Worm (Caenorhabditis elegans): ENCODE measurements around the gene col-105.
A peak's percentile ranks its signal among the peaks of the same experiment; 100 is the strongest.

The col-105 gene

DNA sequence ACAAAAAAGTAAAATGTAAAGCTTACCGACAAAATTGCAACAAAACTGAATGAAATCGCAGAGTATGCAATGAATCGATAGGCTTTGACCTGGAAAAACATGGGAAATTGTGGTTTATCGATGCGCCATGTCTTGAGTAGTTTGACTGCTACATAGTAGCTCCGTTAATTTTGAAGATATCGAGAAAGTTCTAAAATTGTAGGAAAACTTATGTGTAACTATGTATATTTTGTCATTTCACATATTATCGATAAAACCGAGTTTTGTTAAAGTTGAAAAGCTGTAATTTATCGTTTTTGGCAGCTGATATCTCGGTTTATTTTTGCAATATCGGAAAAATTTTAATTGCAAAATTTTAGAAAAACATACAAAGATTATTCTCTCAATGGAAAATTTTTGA, at the start of gene col-105:
Gene col-105 (minus strand): TSS at position 101 of the 400 bp plus-strand sequence.
- no peak for TF ChIP-seq daf-12 (tag; optimal IDR thresholded peaks at IDR 0.05)

DNA sequence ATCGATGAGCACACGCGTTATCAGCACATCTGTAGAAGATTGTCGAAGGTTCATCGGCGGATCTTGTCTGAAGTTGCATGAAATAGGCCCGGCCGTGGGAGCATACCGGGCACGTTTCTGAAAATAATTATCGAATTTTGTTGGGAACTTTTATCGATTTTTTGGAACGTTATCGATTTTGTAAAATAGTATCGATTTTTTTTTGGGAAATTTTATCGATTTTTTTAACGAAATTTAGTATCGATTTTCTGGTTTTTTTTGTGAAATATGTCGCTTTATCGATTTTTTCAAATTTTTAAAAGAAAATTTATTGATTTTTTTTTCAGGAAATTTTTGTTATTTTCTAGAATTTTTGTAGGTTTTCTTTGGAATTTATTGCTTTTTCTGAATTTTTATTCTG, 49.7 kb upstream of the col-105 start:
- TF ChIP-seq F44E2.7 (GFP tag; IDR thresholded peaks at IDR 0.05) (0 out of 2 replicates have a peak, but pooled peaks have one; percentile 42), ceh-28 (tag; optimal IDR thresholded peaks at IDR 0.05) (peak; percentile 93), daf-19 (GFP tag; conservative IDR thresholded peaks at IDR 0.05) (no peak), aha-1 (tag) (peak; percentile 61)

DNA sequence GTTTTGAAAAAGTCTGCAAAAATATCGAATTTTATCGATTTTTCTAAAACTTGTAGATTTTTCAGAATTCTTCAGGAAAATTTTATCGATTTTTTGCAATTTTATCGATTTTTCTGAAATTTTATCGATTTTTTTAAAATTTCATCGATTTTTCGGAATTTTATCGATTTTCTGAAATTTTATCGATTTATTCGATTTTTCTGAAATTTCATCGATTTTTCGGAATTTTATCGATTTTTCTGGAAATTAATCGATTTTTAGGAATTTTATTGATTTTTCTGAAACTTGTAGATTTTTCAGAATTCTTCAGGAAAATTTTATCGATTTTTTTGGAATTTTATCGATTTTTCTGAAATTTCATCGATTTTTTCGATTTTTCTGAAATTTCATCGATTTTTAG, 49.1 kb upstream of the col-105 start:
- TF ChIP-seq Y105C5A.15 (GFP tag; IDR thresholded peaks at IDR 0.05) = no peak
- TF ChIP-seq nhr-28 (tag; optimal IDR thresholded peaks at IDR 0.05) = no peak
- TF ChIP-seq F44E2.7 (GFP tag; IDR thresholded peaks at IDR 0.05) = 0 out of 2 replicates have a peak, but pooled peaks have one; percentile 41
- TF ChIP-seq lim-7 (GFP tag; IDR thresholded peaks at IDR 0.05) = no peak
- peak; percentile 82 for TF ChIP-seq ceh-28 (tag; optimal IDR thresholded peaks at IDR 0.05)

DNA sequence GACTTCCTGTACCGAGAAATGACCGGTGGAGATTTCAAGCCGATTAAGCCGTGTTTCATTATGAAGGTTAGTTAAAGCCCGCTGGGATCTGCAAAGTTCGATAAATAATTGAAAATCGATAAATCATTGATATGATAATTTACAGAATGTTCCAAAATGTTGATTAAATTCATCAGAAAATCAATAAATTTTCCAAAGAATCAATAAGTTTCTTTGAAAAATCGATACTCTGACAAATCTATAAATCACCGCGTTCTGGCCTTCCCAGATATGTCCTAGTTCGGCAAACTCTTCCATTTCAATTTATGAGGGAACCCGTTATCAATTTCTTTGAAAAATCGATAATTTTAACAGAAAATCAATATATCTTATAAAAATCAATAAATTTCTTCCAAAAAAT, 48.5 kb upstream of the col-105 start:
- peak; percentile 68 for TF ChIP-seq ceh-28 (tag; optimal IDR thresholded peaks at IDR 0.05)
- TF ChIP-seq skn-1 (tag; optimal IDR thresholded peaks at IDR 0.05) = no peak

DNA sequence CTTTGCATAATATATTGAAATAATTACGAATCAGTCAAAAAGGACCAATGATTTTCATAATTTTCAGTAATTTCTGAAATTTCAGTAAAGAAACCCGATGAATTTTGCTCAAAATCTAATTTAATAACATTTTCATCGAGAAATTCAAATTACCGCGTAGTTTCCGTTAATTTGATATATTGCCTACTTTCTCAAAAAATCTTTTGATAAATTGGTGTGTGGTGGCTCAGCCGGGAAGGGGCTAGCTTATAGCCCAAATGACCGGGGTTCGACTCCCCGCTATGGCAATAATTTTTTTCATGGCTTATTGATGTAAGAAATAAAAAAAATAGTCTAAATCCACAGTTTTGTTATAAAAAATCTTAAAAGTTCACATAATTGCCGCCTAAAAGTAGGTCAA, 48.0 kb upstream of the col-105 start:
- TF ChIP-seq aha-1 (tag) = peak; percentile 94
- peak; percentile 11; the same call in 1 of the 2 replicates for TF ChIP-seq lin-38 (GFP tag; IDR thresholded peaks at IDR 0.05)
- TF ChIP-seq ctbp-1 (GFP tag; IDR thresholded peaks at IDR 0.05) = no peak

DNA sequence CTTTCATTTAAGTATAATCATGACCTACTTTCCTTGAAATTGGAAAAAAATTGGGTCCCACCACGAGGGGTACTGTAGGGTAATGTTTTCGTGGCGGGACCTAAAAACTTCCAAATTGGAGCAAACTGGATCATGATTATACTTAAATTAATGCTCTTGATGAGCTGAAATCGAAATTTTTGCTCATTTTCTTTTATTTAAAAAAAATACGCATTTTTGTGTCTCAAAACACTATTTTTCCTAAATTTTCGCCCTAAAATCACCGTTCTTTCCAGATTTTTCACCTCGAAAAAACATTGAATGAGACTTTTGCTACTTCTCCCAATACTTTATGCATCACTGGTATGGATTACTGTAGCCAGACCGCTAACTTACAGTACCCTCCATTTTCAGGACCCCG, 47.2 kb upstream of the col-105 start, which contains the start of gene spp-31:
Gene spp-31 (plus strand): TSS at position 301 of the 400 bp plus-strand sequence.
- TF ChIP-seq Y105C5A.15 (GFP tag; IDR thresholded peaks at IDR 0.05) (no peak), zag-1 (tag; optimal IDR thresholded peaks at IDR 0.05) (no peak), dmd-9 (GFP tag; IDR thresholded peaks at IDR 0.05) (no peak), hlh-30 (tag; optimal IDR thresholded peaks at IDR 0.05; ENCODE audit: insufficient read depth) (no peak), R02D3.7 (tag; optimal IDR thresholded peaks at IDR 0.05) (no peak), lin-1 (GFP tag; IDR thresholded peaks at IDR 0.05) (no peak), F10B5.3 (tag; optimal IDR thresholded peaks at IDR 0.05) (no peak), jun-1 (tag; optimal IDR thresholded peaks at IDR 0.05) (no peak), ztf-11 (tag; optimal IDR thresholded peaks at IDR 0.05) (no peak), lin-38 (GFP tag; IDR thresholded peaks at IDR 0.05) (no peak), gei-8 (GFP tag; optimal IDR thresholded peaks at IDR 0.05) (no peak), ceh-32 (tag; optimal IDR thresholded peaks at IDR 0.05; ENCODE audit: poor library complexity) (no peak), F26F4.8 (GFP tag; conservative IDR thresholded peaks at IDR 0.05) (no peak), cey-2 (tag; optimal IDR thresholded peaks at IDR 0.05; ENCODE audit: borderline replicate concordance, insufficient read depth) (no peak), ceh-62 (tag; optimal IDR thresholded peaks at IDR 0.05) (no peak), fkh-10 (GFP tag; optimal IDR thresholded peaks at IDR 0.05) (no peak), zip-2 (tag; optimal IDR thresholded peaks at IDR 0.05) (no peak), mdt-29 (GFP tag; IDR thresholded peaks at IDR 0.05) (no peak)

DNA sequence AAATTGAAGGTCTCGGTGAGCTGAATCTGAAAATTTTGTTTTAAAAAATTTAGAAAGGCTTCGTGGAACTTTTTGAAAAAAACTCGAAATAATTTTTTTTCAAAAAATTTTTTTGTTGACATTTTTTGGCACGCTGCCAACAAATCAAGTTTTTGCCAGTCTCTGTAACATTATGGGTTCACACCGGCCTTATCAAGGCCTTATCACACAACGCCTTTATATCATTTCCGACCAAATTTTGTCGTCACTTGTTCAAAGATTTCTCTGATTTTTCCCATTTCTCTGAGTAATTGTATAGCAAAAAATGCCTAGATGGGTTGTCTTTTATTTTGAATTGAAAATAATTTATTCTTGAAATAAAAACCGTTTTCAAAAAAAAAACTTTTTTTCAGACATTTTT, 46.8 kb upstream of the col-105 start:
- no peak for TF ChIP-seq nhr-111 (GFP tag; optimal IDR thresholded peaks at IDR 0.05)
- peak in 1 of 2 experiments; percentile 3 for TF ChIP-seq lsy-2 (tag; optimal IDR thresholded peaks at IDR 0.05)
- TF ChIP-seq Y105C5A.15 (GFP tag; IDR thresholded peaks at IDR 0.05) = no peak
- TF ChIP-seq pha-4 (GFP tag; IDR thresholded peaks at IDR 0.05) = no peak
- no peak for TF ChIP-seq pha-4 (tag; optimal IDR thresholded peaks at IDR 0.05)
- no peak for TF ChIP-seq nhr-25 (tag; optimal IDR thresholded peaks at IDR 0.05; ENCODE audit: borderline replicate concordance, insufficient read depth)
- TF ChIP-seq ztf-7 (tag; optimal IDR thresholded peaks at IDR 0.05) = no peak
- TF ChIP-seq mxl-3 (GFP tag; optimal IDR thresholded peaks at IDR 0.05) = no peak
- TF ChIP-seq ctbp-1 (GFP tag; IDR thresholded peaks at IDR 0.05) = no peak
- peak; percentile 20 for TF ChIP-seq nhr-48 (tag; optimal IDR thresholded peaks at IDR 0.05)
- TF ChIP-seq nhr-237 (tag; optimal IDR thresholded peaks at IDR 0.05) = no peak
- TF ChIP-seq dve-1 (tag; optimal IDR thresholded peaks at IDR 0.05; ENCODE audit: insufficient read depth) = peak; percentile 22
- no peak for TF ChIP-seq D1046.2 (GFP tag; IDR thresholded peaks at IDR 0.05)
- no peak for TF ChIP-seq php-3 (GFP tag; IDR thresholded peaks at IDR 0.05)
- TF ChIP-seq ces-1 (GFP tag; optimal IDR thresholded peaks at IDR 0.05) = no peak
- no peak for TF ChIP-seq nhr-6 (tag; optimal IDR thresholded peaks at IDR 0.05)
- no peak for TF ChIP-seq fos-1 (tag; optimal IDR thresholded peaks at IDR 0.05)
